Fruit fly (Drosophila melanogaster): ENCODE results near the gene CG3527.

CG3527 gene

dm6 chrX:4540430-4540932 lies 11.3 kb upstream of the CG3527 start, which contains the start of the genes rb and CHOp24 (continued):
- TF ChIP-seq phol (tag; optimal IDR thresholded peaks at IDR 0.05), result peak; percentile 42
- TF ChIP-seq chn (GFP tag; optimal IDR thresholded peaks at IDR 0.05), result peak; percentile 17
- TF ChIP-seq CG33213 (GFP tag; optimal IDR thresholded peaks at IDR 0.05), result no peak
- TF ChIP-seq mld (GFP tag; IDR thresholded peaks at IDR 0.05; ENCODE audit: partially characterized antibody), result peak; percentile 88
- no peak for TF ChIP-seq Sox100B (GFP tag; optimal IDR thresholded peaks at IDR 0.05)
- no peak for TF ChIP-seq CG6813 (GFP tag; optimal IDR thresholded peaks at IDR 0.05)
- no peak for TF ChIP-seq Dad (GFP tag; optimal IDR thresholded peaks at IDR 0.05)
- no peak for TF ChIP-seq cg (GFP tag; optimal IDR thresholded peaks at IDR 0.05)
- TF ChIP-seq CG34422 (GFP tag; IDR thresholded peaks at IDR 0.05), result no peak
- TF ChIP-seq CG10274 (GFP tag; optimal IDR thresholded peaks at IDR 0.05), result no peak
- TF ChIP-seq CG42726 (GFP tag; IDR thresholded peaks at IDR 0.05; ENCODE audit: partially characterized antibody), result peak; percentile 66
- TF ChIP-seq CG1024 (GFP tag; IDR thresholded peaks at IDR 0.05), result no peak
- TF ChIP-seq Scr (GFP tag; IDR thresholded peaks at IDR 0.05; ENCODE audit: partially characterized antibody), result peak; percentile 95
- TF ChIP-seq CG7928 (GFP tag; optimal IDR thresholded peaks at IDR 0.05), result no peak
- TF ChIP-seq CG13424 (tag; optimal IDR thresholded peaks at IDR 0.05), result no peak
- TF ChIP-seq pan (optimal IDR thresholded peaks at IDR 0.05), result no peak
- TF ChIP-seq pan (GFP tag; optimal IDR thresholded peaks at IDR 0.05 in 1 of 2, IDR thresholded peaks at IDR 0.05 in 1 of 2), result no peak
- no peak for TF ChIP-seq CG2889 (GFP tag; IDR thresholded peaks at IDR 0.05)
- TF ChIP-seq CG9932 (GFP tag; IDR thresholded peaks at IDR 0.05), result peak; percentile 52
- TF ChIP-seq Doc3 (GFP tag; IDR thresholded peaks at IDR 0.05; ENCODE audit: partially characterized antibody), result peak; percentile 88
- no peak for TF ChIP-seq mirr (GFP tag; optimal IDR thresholded peaks at IDR 0.05)
- no peak for TF ChIP-seq esg (GFP tag; conservative IDR thresholded peaks at IDR 0.05)
- TF ChIP-seq CG8944 (GFP tag; optimal IDR thresholded peaks at IDR 0.05), result no peak
- TF ChIP-seq Ets65A (GFP tag), result peak; percentile 31
- TF ChIP-seq CG4617 (GFP tag; optimal IDR thresholded peaks at IDR 0.05; ENCODE audit: borderline replicate concordance), result peak; percentile 51
- no peak for TF ChIP-seq zfh1 (GFP tag; IDR thresholded peaks at IDR 0.05)
- TF ChIP-seq seq (GFP tag; IDR thresholded peaks at IDR 0.05), result no peak
- peak; percentile 59 for TF ChIP-seq MBD-R2 (GFP tag; IDR thresholded peaks at IDR 0.05)
- peak; percentile 64 for TF ChIP-seq stwl (tag; optimal IDR thresholded peaks at IDR 0.05)
- TF ChIP-seq Nf-YB (GFP tag; optimal IDR thresholded peaks at IDR 0.05), result peak; percentile 13
- TF ChIP-seq E2f1 (GFP tag; IDR thresholded peaks at IDR 0.05), result no peak
- no peak for TF ChIP-seq HHEX (GFP tag; optimal IDR thresholded peaks at IDR 0.05)
- TF ChIP-seq CG11093 (GFP tag; IDR thresholded peaks at IDR 0.05), result no peak
- no peak for TF ChIP-seq Mes4 (GFP tag; optimal IDR thresholded peaks at IDR 0.05)
- no peak for TF ChIP-seq GATAe (GFP tag; conservative IDR thresholded peaks at IDR 0.05)
- TF ChIP-seq Six4 (GFP tag; optimal IDR thresholded peaks at IDR 0.05), result no peak
- TF ChIP-seq nmo (GFP tag; optimal IDR thresholded peaks at IDR 0.05), result peak; percentile 85
- TF ChIP-seq nau (GFP tag; optimal IDR thresholded peaks at IDR 0.05), result no peak
- no peak for TF ChIP-seq CG18619 (GFP tag; optimal IDR thresholded peaks at IDR 0.05)
- no peak for TF ChIP-seq sr (GFP tag; IDR thresholded peaks at IDR 0.05)
- no peak for TF ChIP-seq gt (GFP tag; IDR thresholded peaks at IDR 0.05)
- TF ChIP-seq CG4424 (GFP tag; optimal IDR thresholded peaks at IDR 0.05), result no peak
- TF ChIP-seq CG9215 (GFP tag; IDR thresholded peaks at IDR 0.05), result no peak
- peak in 1 of 3 experiments; percentile 9 for TF ChIP-seq lola (GFP tag; optimal IDR thresholded peaks at IDR 0.05)
- TF ChIP-seq ara (GFP tag; IDR thresholded peaks at IDR 0.05), result no peak
- TF ChIP-seq trh (GFP tag; optimal IDR thresholded peaks at IDR 0.05), result no peak
- TF ChIP-seq CG32772 (GFP tag; IDR thresholded peaks at IDR 0.05), result no peak
- TF ChIP-seq dimm (GFP tag; IDR thresholded peaks at IDR 0.05), result no peak
- no peak for TF ChIP-seq tx (GFP tag; optimal IDR thresholded peaks at IDR 0.05)
- TF ChIP-seq dm (GFP tag; optimal IDR thresholded peaks at IDR 0.05), result peak; percentile 56
- no peak for TF ChIP-seq Sry-β (GFP tag; optimal IDR thresholded peaks at IDR 0.05)
- TF ChIP-seq CkIIα-i1 (GFP tag; IDR thresholded peaks at IDR 0.05), result no peak
